Worm (Caenorhabditis elegans) whole organism, L3 larva: ENCODE measurements around the gene str-111.
A peak's percentile ranks its signal among the peaks of the same experiment; 100 is the strongest.

Experiments
- R02D3.7 ChIP-seq: fragments of 150-350 bp; optimal IDR thresholded peaks from 2 replicates; lab custom pipeline; 2014; ENCODE audit warnings: missing biosample characterization, missing genetic modification characterization
- ZK546.5 ChIP-seq: sonication (generic microtip); optimal IDR thresholded peaks from 2 replicates; lab custom pipeline; 2017; ENCODE audit warnings: missing biosample characterization, missing genetic modification characterization
- aly-2 ChIP-seq: fragments of 150-350 bp; optimal IDR thresholded peaks from 2 replicates; lab custom pipeline; 2014; ENCODE audit warnings: missing biosample characterization, missing genetic modification characterization
- ama-1 ChIP-seq: fragments of 150-350 bp; optimal IDR thresholded peaks from 2 replicates; lab custom pipeline; 2018
- ceh-16 ChIP-seq: sonication (generic microtip); optimal IDR thresholded peaks from 2 replicates; lab custom pipeline; 2017; ENCODE audit warnings: missing biosample characterization, missing genetic modification characterization
- ceh-28 ChIP-seq: fragments of 150-350 bp; optimal IDR thresholded peaks from 2 replicates; lab custom pipeline; 2014; ENCODE audit warnings: missing biosample characterization, missing genetic modification reagents, missing genetic modification characterization
- ceh-82 ChIP-seq: fragments of 150-350 bp; optimal IDR thresholded peaks from 2 replicates; lab custom pipeline; 2014; ENCODE audit warnings: missing biosample characterization, missing genetic modification characterization
- ceh-9 ChIP-seq: sonication (generic microtip); optimal IDR thresholded peaks from 2 replicates; lab custom pipeline; 2018; ENCODE audit warnings: missing biosample characterization, missing genetic modification characterization
- daf-12 ChIP-seq: fragments of 150-350 bp; optimal IDR thresholded peaks from 2 replicates; lab custom pipeline; 2014; ENCODE audit warnings: missing biosample characterization, missing genetic modification reagents, missing genetic modification characterization
- egl-27 ChIP-seq: sonication (generic microtip); optimal IDR thresholded peaks from 4 replicates; lab custom pipeline; 2017; ENCODE audit warnings: missing biosample characterization, missing genetic modification reagents, missing genetic modification characterization
- egl-5 ChIP-seq: fragments of 150-350 bp; optimal IDR thresholded peaks from 2 replicates; lab custom pipeline; 2017; ENCODE audit warnings: missing biosample characterization, missing genetic modification reagents, missing genetic modification characterization, inconsistent platforms
- elt-1 ChIP-seq: fragments of 150-350 bp; optimal IDR thresholded peaks from 2 replicates; lab custom pipeline; 2014; ENCODE audit warnings: missing biosample characterization, missing genetic modification characterization
- elt-3 ChIP-seq, 3 experiments: fragments of 150-350 bp in 1 of 3; sonication (generic microtip) in 2 of 3; optimal IDR thresholded peaks; 2 replicates in 2 of 3; 4 replicates in 1 of 3; lab custom pipeline; 2014 to 2017; ENCODE audit warnings: missing biosample characterization in 3 of 3, missing genetic modification characterization in 3 of 3
- eor-1 ChIP-seq, 2 experiments: fragments of 150-350 bp; optimal IDR thresholded peaks; 2 replicates each; lab custom pipeline; 2014 to 2018; ENCODE audit warnings: missing biosample characterization in 2 of 2, missing genetic modification characterization in 2 of 2
- fkh-10 ChIP-seq: sonication (generic microtip); optimal IDR thresholded peaks from 2 replicates; lab custom pipeline; 2017; ENCODE audit warnings: missing biosample characterization, missing genetic modification reagents, missing genetic modification characterization
- fos-1 ChIP-seq: fragments of 150-350 bp; optimal IDR thresholded peaks from 2 replicates; lab custom pipeline; 2014; ENCODE audit warnings: missing biosample characterization, missing genetic modification characterization
- hmg-11 ChIP-seq: sonication (generic microtip); optimal IDR thresholded peaks from 2 replicates; lab custom pipeline; 2016; ENCODE audit warnings: missing genetic modification characterization, missing compliant biosample characterization
- jun-1 ChIP-seq: fragments of 150-350 bp; optimal IDR thresholded peaks from 2 replicates; lab custom pipeline; 2014; ENCODE audit warnings: missing biosample characterization, missing genetic modification reagents, missing genetic modification characterization
- lin-15B ChIP-seq: fragments of 150-350 bp; optimal IDR thresholded peaks from 2 replicates; lab custom pipeline; 2014; ENCODE audit warnings: missing biosample characterization, missing genetic modification characterization
- lin-39 ChIP-seq: fragments of 150-350 bp; optimal IDR thresholded peaks from 2 replicates; lab custom pipeline; 2018; ENCODE audit warnings: missing biosample characterization, missing genetic modification reagents, missing genetic modification characterization
- lsy-12 ChIP-seq: sonication (generic microtip); optimal IDR thresholded peaks from 2 replicates; lab custom pipeline; 2016; ENCODE audit warnings: mild to moderate bottlenecking, missing genetic modification characterization, missing compliant biosample characterization
- mdl-1 ChIP-seq: fragments of 150-350 bp; optimal IDR thresholded peaks from 2 replicates; lab custom pipeline; 2014; ENCODE audit warnings: missing biosample characterization, missing genetic modification characterization
- mml-1 ChIP-seq: fragments of 150-350 bp; sonication (generic microtip); optimal IDR thresholded peaks from 3 replicates; lab custom pipeline; 2014; ENCODE audit warnings: missing biosample characterization, missing genetic modification characterization
- nfya-1 ChIP-seq: sonication (generic microtip); optimal IDR thresholded peaks from 2 replicates; lab custom pipeline; 2017; ENCODE audit warnings: missing genetic modification characterization, mild to moderate bottlenecking, missing compliant biosample characterization, antibody characterized with exemption, moderate library complexity; ENCODE audit not compliant: insufficient read depth
- nhr-23 ChIP-seq: fragments of 150-350 bp; optimal IDR thresholded peaks from 2 replicates; lab custom pipeline; 2014; ENCODE audit warnings: missing biosample characterization, missing genetic modification reagents, missing genetic modification characterization
- nhr-237 ChIP-seq: fragments of 150-350 bp; optimal IDR thresholded peaks from 2 replicates; lab custom pipeline; 2014; ENCODE audit warnings: missing biosample characterization, missing genetic modification characterization
- nhr-25 ChIP-seq: sonication (generic microtip); optimal IDR thresholded peaks from 2 replicates; lab custom pipeline; 2017; ENCODE audit warnings: missing biosample characterization, missing genetic modification characterization
- nhr-28 ChIP-seq: fragments of 150-350 bp; optimal IDR thresholded peaks from 2 replicates; lab custom pipeline; 2014; ENCODE audit warnings: missing biosample characterization, missing genetic modification characterization
- nhr-43 ChIP-seq: sonication (generic microtip); optimal IDR thresholded peaks from 2 replicates; lab custom pipeline; 2016; ENCODE audit warnings: mild to moderate bottlenecking, missing genetic modification characterization, missing compliant biosample characterization; ENCODE audit not compliant: poor library complexity, severe bottlenecking
- nhr-77 ChIP-seq: fragments of 150-350 bp; optimal IDR thresholded peaks from 2 replicates; lab custom pipeline; 2014; ENCODE audit warnings: missing biosample characterization, missing genetic modification characterization
- skn-1 ChIP-seq: fragments of 150-350 bp; optimal IDR thresholded peaks from 2 replicates; lab custom pipeline; 2014; ENCODE audit warnings: missing biosample characterization, missing genetic modification characterization
- snpc-4 ChIP-seq: fragments of 150-350 bp; optimal IDR thresholded peaks from 2 replicates; lab custom pipeline; 2014; ENCODE audit warnings: missing biosample characterization, missing genetic modification characterization
- tbx-2 ChIP-seq: sonication (generic microtip); optimal IDR thresholded peaks from 2 replicates; lab custom pipeline; 2016; ENCODE audit warnings: mild to moderate bottlenecking, missing genetic modification characterization, missing compliant biosample characterization
- unc-39 ChIP-seq: sonication (generic microtip); optimal IDR thresholded peaks from 4 replicates; lab custom pipeline; 2017; ENCODE audit warnings: missing biosample characterization, missing genetic modification characterization
- unc-62 ChIP-seq: fragments of 150-350 bp; sonication (generic microtip); optimal IDR thresholded peaks from 4 replicates; lab custom pipeline; 2014; ENCODE audit warnings: missing biosample characterization, missing genetic modification reagents, missing genetic modification characterization
- zag-1 ChIP-seq: fragments of 150-350 bp; optimal IDR thresholded peaks from 2 replicates; lab custom pipeline; 2014; ENCODE audit warnings: missing biosample characterization, missing genetic modification characterization
- ztf-11 ChIP-seq: fragments of 150-350 bp; optimal IDR thresholded peaks from 2 replicates; lab custom pipeline; 2014; ENCODE audit warnings: missing biosample characterization, missing genetic modification characterization
- ztf-4 ChIP-seq: fragments of 150-350 bp; optimal IDR thresholded peaks from 2 replicates; lab custom pipeline; 2014; ENCODE audit warnings: missing biosample characterization, missing genetic modification characterization

Gene str-111

ce11 chrV:16169026-16169425 is at the start of gene str-111:
str-111 (minus strand) TSS chrV:16169126.
- TF ChIP-seq ZK546.5 (no peak), eor-1 (tag; optimal IDR thresholded peaks at IDR 0.05; lab: Kevin White, UChicago) (no peak), nhr-77 (tag; lab: Kevin White, UChicago) (no peak), ztf-11 (no peak), mdl-1 (no peak)

- TF ChIP-seq snpc-4 (tag; lab: Kevin White, UChicago): no peak
- no peak for TF ChIP-seq hmg-11 (tag; lab: Kevin White, UChicago)
- no peak for TF ChIP-seq fos-1 (tag; lab: Kevin White, UChicago)
- TF ChIP-seq tbx-2 (tag; lab: Kevin White, UChicago): no peak
- TF ChIP-seq fkh-10: no peak
- TF ChIP-seq eor-1 (tag; optimal IDR thresholded peaks at IDR 0.05; lab: Kevin White, UChicago): no peak
- no peak for TF ChIP-seq nhr-25 (tag; lab: Kevin White, UChicago)
- TF ChIP-seq elt-1: no peak
- TF ChIP-seq jun-1 (tag; lab: Kevin White, UChicago): no peak
- no peak for TF ChIP-seq lsy-12
- TF ChIP-seq ztf-4: no peak
- no peak for TF ChIP-seq mml-1 (tag; lab: Kevin White, UChicago)
- no peak for TF ChIP-seq nhr-237 (tag; lab: Kevin White, UChicago)
- no peak for TF ChIP-seq lin-39 (tag; lab: Kevin White, UChicago)
- TF ChIP-seq unc-62 (GFP tag; lab: Kevin White, UChicago): no peak
- TF ChIP-seq aly-2: no peak
Observed at ce11 chrV:16218522-16218921, 49.6 kb upstream of the str-111 start, which contains the start of gene F11A5.15. F11A5.15 (minus strand) TSS chrV:16218622.

ce11 chrV:16214505-16214904 is 45.6 kb upstream of the str-111 start, which contains the start of gene F11A5.9:
F11A5.9 (plus strand) TSS chrV:16214890.
- TF ChIP-seq nhr-237 (tag; lab: Kevin White, UChicago) (no peak), R02D3.7 (tag; lab: Kevin White, UChicago) (no peak), lin-39 (tag; lab: Kevin White, UChicago) (no peak), ceh-16 (no peak), egl-27 (tag; lab: Kevin White, UChicago) (no peak), nhr-25 (tag; lab: Kevin White, UChicago) (no peak), ama-1 (no peak), zag-1 (tag; lab: Kevin White, UChicago) (no peak), unc-39 (tag; lab: Kevin White, UChicago) (no peak), ZK546.5 (no peak), eor-1 (tag; optimal IDR thresholded peaks at IDR 0.05; lab: Kevin White, UChicago) (no peak), ceh-28 (tag; lab: Kevin White, UChicago) (no peak), nfya-1 (tag; lab: Kevin White, UChicago) (no peak), fos-1 (tag; lab: Kevin White, UChicago) (no peak)

- TF ChIP-seq snpc-4 (tag; lab: Kevin White, UChicago) (no peak), R02D3.7 (tag; lab: Kevin White, UChicago) (no peak), jun-1 (tag; lab: Kevin White, UChicago) (no peak), nfya-1 (tag; lab: Kevin White, UChicago) (no peak), elt-3 (tag; optimal IDR thresholded peaks at IDR 0.05; lab: Kevin White, UChicago) (peak in 2 of 3 experiments; percentile 26 to 43), skn-1 (tag; lab: Kevin White, UChicago) (no peak), nhr-28 (no peak), unc-39 (tag; lab: Kevin White, UChicago) (no peak), ceh-9 (tag; lab: Kevin White, UChicago) (no peak), nhr-237 (tag; lab: Kevin White, UChicago) (no peak), nhr-43 (tag; lab: Kevin White, UChicago) (peak; percentile 93), fkh-10 (no peak), elt-1 (no peak), unc-62 (GFP tag; lab: Kevin White, UChicago) (no peak), nhr-23 (tag; lab: Kevin White, UChicago) (peak; percentile 39), ceh-82 (tag; lab: Kevin White, UChicago) (no peak), ZK546.5 (no peak), zag-1 (tag; lab: Kevin White, UChicago) (no peak), nhr-25 (tag; lab: Kevin White, UChicago) (peak; percentile 14), tbx-2 (tag; lab: Kevin White, UChicago) (no peak), ceh-16 (no peak), lin-15B (no peak), fos-1 (tag; lab: Kevin White, UChicago) (no peak), daf-12 (tag; lab: Kevin White, UChicago) (no peak), nhr-77 (tag; lab: Kevin White, UChicago) (no peak), ztf-11 (no peak), mdl-1 (no peak), egl-5 (tag; lab: Kevin White, UChicago) (no peak)
Observed at ce11 chrV:16213323-16213722, 44.4 kb upstream of the str-111 start.
